Fruit fly (Drosophila melanogaster) whole organism, embryonic: ENCODE data around the gene L2HGDH.
A peak's percentile ranks its signal among the peaks of the same experiment; 100 is the strongest.

Experiments
- Bdp1 ChIP-seq: fragments of 200-800 bp; sonication (Bioruptor generic); optimal IDR thresholded peaks from 3 replicates; lab custom pipeline; 2016; ENCODE audit warnings: missing biosample characterization, missing genetic modification characterization
- Blimp-1 ChIP-seq: fragments of 200-800 bp; sonication (Bioruptor generic); optimal IDR thresholded peaks from 3 replicates; lab custom pipeline; 2018; ENCODE audit warnings: missing biosample characterization, missing genetic modification characterization, mild to moderate bottlenecking, moderate library complexity, missing genetic modification reagents
- CG12219 ChIP-seq: fragments of 200-800 bp; sonication (Bioruptor generic); optimal IDR thresholded peaks from 3 replicates; lab custom pipeline; 2018; ENCODE audit warnings: missing biosample characterization, mild to moderate bottlenecking, missing genetic modification characterization
- CG15514 ChIP-seq: fragments of 200-800 bp; sonication (Bioruptor generic); optimal IDR thresholded peaks from 3 replicates; lab custom pipeline; 2017; ENCODE audit warnings: missing biosample characterization, missing genetic modification characterization, mild to moderate bottlenecking, moderate library complexity, missing genetic modification reagents
- CG17802 ChIP-seq: fragments of 200-800 bp; sonication (Bioruptor generic); optimal IDR thresholded peaks from 2 replicates; lab custom pipeline; 2018; ENCODE audit warnings: missing biosample characterization, mild to moderate bottlenecking, missing genetic modification characterization, moderate library complexity
- CG1832 ChIP-seq: fragments of 200-800 bp; sonication (Bioruptor generic); optimal IDR thresholded peaks from 2 replicates; lab custom pipeline; 2017; ENCODE audit warnings: missing biosample characterization, mild to moderate bottlenecking, missing genetic modification characterization, inconsistent platforms
- CG2120 ChIP-seq: fragments of 200-800 bp; sonication (Bioruptor generic); optimal IDR thresholded peaks from 3 replicates; lab custom pipeline; 2016; ENCODE audit warnings: missing biosample characterization, missing genetic modification characterization
- CG2875 ChIP-seq: fragments of 200-800 bp; sonication (Bioruptor generic); optimal IDR thresholded peaks from 2 replicates; lab custom pipeline; 2017; ENCODE audit warnings: missing biosample characterization, mild to moderate bottlenecking, missing genetic modification characterization, missing genetic modification reagents
- CG3281 ChIP-seq: fragments of 200-800 bp; sonication (Bioruptor generic); optimal IDR thresholded peaks from 3 replicates; lab custom pipeline; 2017; ENCODE audit warnings: missing biosample characterization, mild to moderate bottlenecking, missing genetic modification characterization
- CG4707 ChIP-seq: fragments of 200-800 bp; sonication (Bioruptor generic); optimal IDR thresholded peaks from 2 replicates; lab custom pipeline; 2018; ENCODE audit warnings: missing biosample characterization, mild to moderate bottlenecking, missing genetic modification characterization, moderate library complexity
- CG4730 ChIP-seq: fragments of 200-800 bp; sonication (Bioruptor generic); IDR thresholded peaks from 2 replicates; pipeline ENCODE4 v1.3.6; 2022; ENCODE audit warnings: missing biosample characterization, missing genetic modification characterization
- CG4820 ChIP-seq: fragments of 200-800 bp; sonication (Bioruptor generic); optimal IDR thresholded peaks from 3 replicates; lab custom pipeline; 2016; ENCODE audit warnings: missing biosample characterization, missing genetic modification characterization
- CG6254 ChIP-seq: fragments of 200-800 bp; sonication (Bioruptor generic); optimal IDR thresholded peaks from 3 replicates; lab custom pipeline; 2017; ENCODE audit warnings: mild to moderate bottlenecking, missing biosample characterization, missing genetic modification reagents, missing genetic modification characterization
- CG6654 ChIP-seq: fragments of 200-800 bp; sonication (Bioruptor generic); optimal IDR thresholded peaks from 2 replicates; lab custom pipeline; 2017; ENCODE audit warnings: missing biosample characterization, mild to moderate bottlenecking, missing genetic modification characterization
- CG9215 ChIP-seq: fragments of 200-800 bp; sonication (Bioruptor generic); IDR thresholded peaks from 2 replicates; pipeline ENCODE4 v1.3.6; 2022; ENCODE audit warnings: missing biosample characterization, missing genetic modification characterization
- CrebB ChIP-seq: fragments of 200-800 bp; sonication (Bioruptor generic); optimal IDR thresholded peaks from 3 replicates; lab custom pipeline; 2018; ENCODE audit warnings: missing biosample characterization, mild to moderate bottlenecking, missing genetic modification characterization
- Dbx ChIP-seq: fragments of 200-800 bp; sonication (Bioruptor generic); IDR thresholded peaks from 3 replicates; pipeline ENCODE4 v1.3.6; 2022; ENCODE audit warnings: missing biosample characterization, missing genetic modification characterization
- Dfd ChIP-seq, 2 experiments: fragments of >200 bp; optimal IDR thresholded peaks; 2 replicates each; lab custom pipeline; 2017; ENCODE audit warnings: missing biosample characterization in 2 of 2, missing genetic modification characterization in 2 of 2
- Kr ChIP-seq: fragments of 200-800 bp; sonication (Bioruptor generic); optimal IDR thresholded peaks from 2 replicates; lab custom pipeline; 2017; ENCODE audit warnings: missing biosample characterization, mild to moderate bottlenecking, missing genetic modification characterization
- MBD-R2 ChIP-seq: fragments of 200-800 bp; sonication (Bioruptor generic); IDR thresholded peaks from 2 replicates; pipeline ENCODE4 v1.3.6; 2022; ENCODE audit warnings: missing biosample characterization, missing genetic modification characterization
- PHDP ChIP-seq: fragments of 200-800 bp; sonication (Bioruptor generic); optimal IDR thresholded peaks from 3 replicates; lab custom pipeline; 2018; ENCODE audit warnings: missing biosample characterization, mild to moderate bottlenecking, missing genetic modification characterization, moderate library complexity
- Ptx1 ChIP-seq: fragments of 200-800 bp; sonication (Bioruptor generic); IDR thresholded peaks from 2 replicates; pipeline ENCODE4 v1.3.6; 2022; ENCODE audit warnings: missing biosample characterization, missing genetic modification characterization
- Sox102F ChIP-seq: fragments of 200-800 bp; sonication (Bioruptor generic); optimal IDR thresholded peaks from 2 replicates; lab custom pipeline; 2018; ENCODE audit warnings: missing biosample characterization, mild to moderate bottlenecking, missing genetic modification characterization, moderate library complexity
- Tbp ChIP-seq: fragments of >200 bp; optimal IDR thresholded peaks from 2 replicates; lab custom pipeline; 2018; ENCODE audit warnings: missing biosample characterization, missing genetic modification characterization
- ab ChIP-seq: fragments of 200-800 bp; sonication (Bioruptor generic); optimal IDR thresholded peaks from 2 replicates; lab custom pipeline; 2016; ENCODE audit warnings: missing biosample characterization, missing genetic modification characterization
- ac ChIP-seq: fragments of 200-800 bp; sonication (Bioruptor generic); optimal IDR thresholded peaks from 3 replicates; lab custom pipeline; 2017; ENCODE audit warnings: missing biosample characterization, mild to moderate bottlenecking, missing genetic modification characterization
- ara ChIP-seq: fragments of 200-800 bp; sonication (Bioruptor generic); IDR thresholded peaks from 2 replicates; pipeline ENCODE4 v1.3.6; 2022; ENCODE audit warnings: missing biosample characterization, missing genetic modification characterization
- ash1 ChIP-seq: fragments of 200-800 bp; sonication (Bioruptor generic); optimal IDR thresholded peaks from 2 replicates; lab custom pipeline; 2018; ENCODE audit warnings: missing biosample characterization, mild to moderate bottlenecking, missing genetic modification characterization
- az2 ChIP-seq: fragments of 200-800 bp; sonication (Bioruptor generic); optimal IDR thresholded peaks from 3 replicates; lab custom pipeline; 2016; ENCODE audit warnings: missing biosample characterization, missing genetic modification characterization
- bab2 ChIP-seq: fragments of 200-800 bp; sonication (Bioruptor generic); optimal IDR thresholded peaks from 2 replicates; lab custom pipeline; 2016; ENCODE audit warnings: missing biosample characterization, missing genetic modification characterization
- bbx ChIP-seq: fragments of 200-800 bp; sonication (Bioruptor generic); IDR thresholded peaks from 2 replicates; pipeline ENCODE4 v1.3.6; 2022; ENCODE audit warnings: missing biosample characterization, missing genetic modification characterization; ENCODE audit not compliant: partially characterized antibody
- bowl ChIP-seq: fragments of 200-800 bp; sonication (Bioruptor generic); IDR thresholded peaks from 2 replicates; pipeline ENCODE4 v1.3.6; 2022; ENCODE audit warnings: missing biosample characterization, missing genetic modification characterization
- btn ChIP-seq: fragments of 200-800 bp; sonication (Bioruptor generic); optimal IDR thresholded peaks from 2 replicates; lab custom pipeline; 2016; ENCODE audit warnings: missing biosample characterization, missing genetic modification characterization
- chn ChIP-seq: fragments of 200-800 bp; sonication (Bioruptor generic); optimal IDR thresholded peaks from 2 replicates; lab custom pipeline; 2016; ENCODE audit warnings: missing biosample characterization, missing genetic modification characterization
- corto ChIP-seq: fragments of 200-800 bp; sonication (Bioruptor generic); optimal IDR thresholded peaks from 2 replicates; lab custom pipeline; 2016; ENCODE audit warnings: missing biosample characterization, mild to moderate bottlenecking, missing genetic modification characterization, moderate library complexity
- esg ChIP-seq: fragments of 200-800 bp; sonication (Bioruptor generic); conservative IDR thresholded peaks from 2 replicates; pipeline ENCODE4 v1.3.6; 2022; ENCODE audit warnings: missing biosample characterization, missing genetic modification characterization
- gsb ChIP-seq: fragments of 200-800 bp; sonication (Bioruptor generic); IDR thresholded peaks from 2 replicates; pipeline ENCODE4 v1.3.6; 2022; ENCODE audit warnings: missing biosample characterization, missing genetic modification characterization
- ham ChIP-seq: fragments of 200-800 bp; sonication (Bioruptor generic); IDR thresholded peaks from 2 replicates; pipeline ENCODE4 v1.3.6; 2022; ENCODE audit warnings: missing biosample characterization, missing genetic modification characterization
- hb ChIP-seq: fragments of 200-800 bp; sonication (Bioruptor generic); IDR thresholded peaks from 3 replicates; pipeline ENCODE4 v1.3.6; 2022; ENCODE audit warnings: missing biosample characterization, missing genetic modification characterization; ENCODE audit not compliant: partially characterized antibody
- jumu ChIP-seq: fragments of 200-800 bp; sonication (Bioruptor generic); optimal IDR thresholded peaks from 3 replicates; lab custom pipeline; 2016; ENCODE audit warnings: missing biosample characterization, missing genetic modification characterization
- kah ChIP-seq: fragments of 200-800 bp; sonication (Bioruptor generic); optimal IDR thresholded peaks from 2 replicates; lab custom pipeline; 2018; ENCODE audit warnings: missing biosample characterization, mild to moderate bottlenecking, missing genetic modification characterization
- klu ChIP-seq: fragments of 200-800 bp; sonication (Bioruptor generic); IDR thresholded peaks from 2 replicates; pipeline ENCODE4 v1.3.6; 2022; ENCODE audit warnings: missing biosample characterization, missing genetic modification characterization
- mirr ChIP-seq: fragments of 200-800 bp; sonication (Bioruptor generic); optimal IDR thresholded peaks from 3 replicates; lab custom pipeline; 2018; ENCODE audit warnings: missing biosample characterization, mild to moderate bottlenecking, missing genetic modification characterization
- pfk ChIP-seq: fragments of 200-800 bp; sonication (Bioruptor generic); optimal IDR thresholded peaks from 2 replicates; lab custom pipeline; 2018; ENCODE audit warnings: missing biosample characterization, mild to moderate bottlenecking, missing genetic modification characterization, moderate library complexity
- sd ChIP-seq: fragments of 200-800 bp; sonication (Bioruptor generic); optimal IDR thresholded peaks from 3 replicates; lab custom pipeline; 2018; ENCODE audit warnings: missing biosample characterization, mild to moderate bottlenecking, missing genetic modification characterization, moderate library complexity
- slou ChIP-seq: fragments of 200-800 bp; sonication (Bioruptor generic); optimal IDR thresholded peaks from 3 replicates; lab custom pipeline; 2016; ENCODE audit warnings: missing biosample characterization, missing genetic modification characterization
- ssp ChIP-seq: fragments of 200-800 bp; sonication (Bioruptor generic); IDR thresholded peaks from 2 replicates; pipeline ENCODE4 v1.3.6; 2022; ENCODE audit warnings: missing biosample characterization, missing genetic modification characterization
- tna ChIP-seq: fragments of 200-800 bp; sonication (Bioruptor generic); IDR thresholded peaks from 2 replicates; pipeline ENCODE4 v1.3.6; 2022; ENCODE audit warnings: missing biosample characterization, missing genetic modification characterization; ENCODE audit not compliant: partially characterized antibody
- wor ChIP-seq: fragments of 200-800 bp; sonication (Bioruptor generic); IDR thresholded peaks from 2 replicates; pipeline ENCODE4 v1.3.6; 2022; ENCODE audit warnings: missing biosample characterization, missing genetic modification characterization

Gene L2HGDH

dm6 chr2L:19011895-19012645 is 37.8 kb upstream of the L2HGDH start (continued):
- peak; percentile 42 for TF ChIP-seq CG2875
- peak; percentile 91 for TF ChIP-seq Ptx1 (GFP tag; lab: Robert Waterston, UW)
- TF ChIP-seq ara (GFP tag; lab: Robert Waterston, UW), result peak; percentile 80
- no peak for TF ChIP-seq ab (GFP tag; lab: Kevin White, UChicago)
- TF ChIP-seq Tbp (GFP tag; lab: Kevin White, UChicago), result no peak
- peak; percentile 74 for TF ChIP-seq slou
- peak; percentile 63; the same call in 1 of the 2 replicates for TF ChIP-seq bowl (GFP tag; lab: Robert Waterston, UW)
- TF ChIP-seq CG3281 (GFP tag; lab: Kevin White, UChicago), result peak; percentile 79
- TF ChIP-seq CG9215, result peak; percentile 78
- no peak for TF ChIP-seq bbx (GFP tag; lab: Robert Waterston, UW)
- peak; percentile 80 for TF ChIP-seq ssp (GFP tag; lab: Robert Waterston, UW)
- TF ChIP-seq jumu (GFP tag; lab: Kevin White, UChicago), result peak; percentile 84
- peak; percentile 66 for TF ChIP-seq klu
- TF ChIP-seq CG15514 (GFP tag; lab: Kevin White, UChicago), result peak; percentile 63
- TF ChIP-seq CG12219 (GFP tag; lab: Kevin White, UChicago), result peak; percentile 80
- TF ChIP-seq ham (GFP tag; lab: Robert Waterston, UW), result peak; percentile 54; the same call in 1 of the 2 replicates
- TF ChIP-seq CG17802 (tag; lab: Kevin White, UChicago), result peak; percentile 27
- TF ChIP-seq wor (GFP tag; lab: Robert Waterston, UW), result peak; percentile 74
- peak; percentile 86 for TF ChIP-seq bab2 (GFP tag; lab: Kevin White, UChicago)
- peak; percentile 16 for TF ChIP-seq CG6654 (GFP tag; lab: Kevin White, UChicago)
- TF ChIP-seq mirr (GFP tag; lab: Kevin White, UChicago), result peak; percentile 88
- no peak for TF ChIP-seq hb
- peak; percentile 73 for TF ChIP-seq CrebB (tag; lab: Kevin White, UChicago)
- TF ChIP-seq Kr, result no peak
- TF ChIP-seq PHDP (tag; lab: Kevin White, UChicago), result peak; percentile 80
- TF ChIP-seq btn, result peak; percentile 15
- no peak for TF ChIP-seq pfk (GFP tag; lab: Kevin White, UChicago)
- peak; percentile 81 for TF ChIP-seq Sox102F (GFP tag; lab: Kevin White, UChicago)
- TF ChIP-seq ac (GFP tag; lab: Kevin White, UChicago), result no peak
- peak; percentile 74 for TF ChIP-seq chn (GFP tag; lab: Kevin White, UChicago)
- TF ChIP-seq az2, result peak; percentile 72
- no peak for TF ChIP-seq kah (GFP tag; lab: Kevin White, UChicago)
- peak; percentile 41; the same call in 1 of the 2 replicates for TF ChIP-seq MBD-R2 (GFP tag; lab: Robert Waterston, UW)
- peak; percentile 78 for TF ChIP-seq Bdp1
- TF ChIP-seq esg, result peak; percentile 86
- TF ChIP-seq CG4820 (GFP tag; lab: Kevin White, UChicago), result peak; percentile 68
- peak; percentile 84 for TF ChIP-seq Dbx (GFP tag; lab: Robert Waterston, UW)
- no peak for TF ChIP-seq CG4707 (GFP tag; lab: Kevin White, UChicago)
- peak; percentile 67 for TF ChIP-seq gsb
- TF ChIP-seq CG4730, result peak; percentile 81
- TF ChIP-seq CG6254 (GFP tag; lab: Kevin White, UChicago), result no peak
- TF ChIP-seq corto (GFP tag; lab: Kevin White, UChicago), result peak; percentile 45
- TF ChIP-seq CG2120 (GFP tag; lab: Kevin White, UChicago), result peak; percentile 94
- peak; percentile 67 for TF ChIP-seq Blimp-1 (GFP tag; lab: Kevin White, UChicago)
- no peak for TF ChIP-seq tna (GFP tag; lab: Robert Waterston, UW)
- no peak for TF ChIP-seq CG1832
- TF ChIP-seq Dfd (GFP tag; optimal IDR thresholded peaks at IDR 0.05; lab: Kevin White, UChicago), result no peak
- peak; percentile 13 for TF ChIP-seq ash1
- TF ChIP-seq sd (tag; lab: Kevin White, UChicago), result peak; percentile 64
